Fruit fly (Drosophila melanogaster) whole organism, embryonic: ENCODE data around the gene CkIIalpha-i3.
A peak's percentile ranks its signal among the peaks of the same experiment; 100 is the strongest.

Experiments
- Bdp1 ChIP-seq: fragments of 200-800 bp; sonication (Bioruptor generic); optimal IDR thresholded peaks from 3 replicates; lab custom pipeline; 2016; ENCODE audit warnings: missing biosample characterization, missing genetic modification characterization
- CG10267 ChIP-seq: fragments of 200-800 bp; sonication (Bioruptor generic); optimal IDR thresholded peaks from 2 replicates; lab custom pipeline; 2018; ENCODE audit warnings: missing biosample characterization, mild to moderate bottlenecking, missing genetic modification characterization, moderate library complexity
- CG10654 ChIP-seq: fragments of 200-800 bp; sonication (Bioruptor generic); optimal IDR thresholded peaks from 2 replicates; lab custom pipeline; 2016; ENCODE audit warnings: missing biosample characterization, missing genetic modification characterization
- CG11085 ChIP-seq: fragments of 200-800 bp; sonication (Bioruptor generic); IDR thresholded peaks from 2 replicates; pipeline ENCODE4 v1.3.6; 2022; ENCODE audit warnings: missing biosample characterization, missing genetic modification characterization
- CG11247 ChIP-seq: fragments of 200-800 bp; sonication (Bioruptor generic); IDR thresholded peaks from 2 replicates; pipeline ENCODE4 v1.3.6; 2022; ENCODE audit warnings: missing biosample characterization, missing genetic modification characterization
- CG11560 ChIP-seq: fragments of 200-800 bp; sonication (Bioruptor generic); IDR thresholded peaks from 3 replicates; pipeline ENCODE4 v1.3.6; 2022; ENCODE audit warnings: missing biosample characterization, missing genetic modification characterization
- CG12299 ChIP-seq: fragments of 200-800 bp; sonication (Bioruptor generic); optimal IDR thresholded peaks from 2 replicates; lab custom pipeline; 2018; ENCODE audit warnings: missing biosample characterization, mild to moderate bottlenecking, missing genetic modification characterization
- CG14050 ChIP-seq: fragments of 200-800 bp; sonication (Bioruptor generic); IDR thresholded peaks from 3 replicates; pipeline ENCODE4 v1.3.6; 2022; ENCODE audit warnings: missing biosample characterization, missing genetic modification characterization
- CG14441 ChIP-seq: fragments of 200-800 bp; sonication (Bioruptor generic); IDR thresholded peaks from 2 replicates; pipeline ENCODE4 v1.3.6; 2022; ENCODE audit warnings: missing biosample characterization, missing genetic modification characterization
- CG14860 ChIP-seq: fragments of 200-800 bp; sonication (Bioruptor generic); IDR thresholded peaks from 3 replicates; pipeline ENCODE4 v1.3.6; 2022; ENCODE audit warnings: missing biosample characterization, missing genetic modification characterization; ENCODE audit not compliant: partially characterized antibody
- CG15073 ChIP-seq: fragments of 200-800 bp; sonication (Bioruptor generic); optimal IDR thresholded peaks from 2 replicates; lab custom pipeline; 2016; ENCODE audit warnings: missing biosample characterization, missing genetic modification characterization
- CG1602 ChIP-seq: fragments of 200-800 bp; sonication (Bioruptor generic); optimal IDR thresholded peaks from 3 replicates; lab custom pipeline; 2016; ENCODE audit warnings: missing biosample characterization, missing genetic modification characterization
- CG16779 ChIP-seq: fragments of 200-800 bp; sonication (Bioruptor generic); IDR thresholded peaks from 2 replicates; pipeline ENCODE4 v1.3.6; 2022; ENCODE audit warnings: missing biosample characterization, missing genetic modification characterization
- CG3065 ChIP-seq: fragments of 200-800 bp; sonication (Bioruptor generic); optimal IDR thresholded peaks from 2 replicates; lab custom pipeline; 2016; ENCODE audit warnings: missing biosample characterization, missing genetic modification characterization
- CG33213 ChIP-seq: fragments of 200-800 bp; sonication (Bioruptor generic); optimal IDR thresholded peaks from 3 replicates; lab custom pipeline; 2016; ENCODE audit warnings: missing biosample characterization, missing genetic modification characterization
- CG4282 ChIP-seq: fragments of 200-800 bp; sonication (Bioruptor generic); optimal IDR thresholded peaks from 2 replicates; lab custom pipeline; 2016; ENCODE audit warnings: missing biosample characterization, missing genetic modification characterization
- CG4424 ChIP-seq: fragments of 200-800 bp; sonication (Bioruptor generic); optimal IDR thresholded peaks from 3 replicates; lab custom pipeline; 2016; ENCODE audit warnings: missing biosample characterization, missing genetic modification characterization
- CG4617 ChIP-seq: fragments of 200-800 bp; sonication (Bioruptor generic); optimal IDR thresholded peaks from 3 replicates; lab custom pipeline; 2016; ENCODE audit warnings: missing biosample characterization, missing genetic modification characterization, borderline replicate concordance
- CG4707 ChIP-seq: fragments of 200-800 bp; sonication (Bioruptor generic); optimal IDR thresholded peaks from 2 replicates; lab custom pipeline; 2018; ENCODE audit warnings: missing biosample characterization, mild to moderate bottlenecking, missing genetic modification characterization, moderate library complexity
- CG6854 ChIP-seq: fragments of 200-800 bp; sonication (Bioruptor generic); optimal IDR thresholded peaks from 3 replicates; lab custom pipeline; 2017; ENCODE audit warnings: missing biosample characterization, mild to moderate bottlenecking, missing genetic modification characterization
- CG8944 ChIP-seq: fragments of 200-800 bp; sonication (Bioruptor generic); optimal IDR thresholded peaks from 3 replicates; lab custom pipeline; 2016; ENCODE audit warnings: missing biosample characterization, missing genetic modification characterization
- CG9817 ChIP-seq: fragments of 200-800 bp; sonication (Bioruptor generic); optimal IDR thresholded peaks from 2 replicates; lab custom pipeline; 2018; ENCODE audit warnings: missing biosample characterization, mild to moderate bottlenecking, missing genetic modification characterization, moderate library complexity
- Dbx ChIP-seq: fragments of 200-800 bp; sonication (Bioruptor generic); IDR thresholded peaks from 3 replicates; pipeline ENCODE4 v1.3.6; 2022; ENCODE audit warnings: missing biosample characterization, missing genetic modification characterization
- Fer2 ChIP-seq: fragments of 200-800 bp; sonication (Bioruptor generic); optimal IDR thresholded peaks from 2 replicates; lab custom pipeline; 2018; ENCODE audit warnings: missing biosample characterization, mild to moderate bottlenecking, missing genetic modification characterization, moderate library complexity
- Jarid2 ChIP-seq: fragments of 200-800 bp; sonication (Bioruptor generic); optimal IDR thresholded peaks from 3 replicates; lab custom pipeline; 2017; ENCODE audit warnings: mild to moderate bottlenecking, missing biosample characterization, missing genetic modification reagents, missing genetic modification characterization
- Max ChIP-seq: fragments of 200-800 bp; sonication (Bioruptor generic); optimal IDR thresholded peaks from 2 replicates; lab custom pipeline; 2016; ENCODE audit warnings: missing biosample characterization, mild to moderate bottlenecking, missing genetic modification characterization
- NFAT ChIP-seq: fragments of 200-800 bp; sonication (Bioruptor generic); IDR thresholded peaks from 2 replicates; pipeline ENCODE4 v1.3.6; 2022; ENCODE audit warnings: missing biosample characterization, missing genetic modification characterization
- Nf-YC ChIP-seq: fragments of 200-800 bp; optimal IDR thresholded peaks from 3 replicates; lab custom pipeline; 2019; ENCODE audit warnings: missing biosample characterization, mild to moderate bottlenecking, missing genetic modification characterization, moderate library complexity
- PHDP ChIP-seq: fragments of 200-800 bp; sonication (Bioruptor generic); optimal IDR thresholded peaks from 3 replicates; lab custom pipeline; 2018; ENCODE audit warnings: missing biosample characterization, mild to moderate bottlenecking, missing genetic modification characterization, moderate library complexity
- caup ChIP-seq: fragments of 200-800 bp; sonication (Bioruptor generic); optimal IDR thresholded peaks from 3 replicates; lab custom pipeline; 2017; ENCODE audit warnings: missing biosample characterization, mild to moderate bottlenecking, missing genetic modification characterization, moderate library complexity; ENCODE audit not compliant: severe bottlenecking
- chif ChIP-seq, 2 experiments: fragments of 200-800 bp; sonication (Bioruptor generic); optimal IDR thresholded peaks; 3 replicates each; lab custom pipeline; 2016; ENCODE audit warnings: missing biosample characterization in 2 of 2, missing genetic modification characterization in 2 of 2
- disco-r ChIP-seq: fragments of 200-800 bp; sonication (Bioruptor generic); optimal IDR thresholded peaks from 2 replicates; lab custom pipeline; 2016; ENCODE audit warnings: missing biosample characterization, missing genetic modification characterization
- eve ChIP-seq, 2 experiments: fragments of >200 bp; optimal IDR thresholded peaks; 2 replicates each; lab custom pipeline; 2017; ENCODE audit warnings: missing biosample characterization in 2 of 2, missing genetic modification characterization in 2 of 2
- exex ChIP-seq: fragments of 200-800 bp; sonication (Bioruptor generic); optimal IDR thresholded peaks from 4 replicates; lab custom pipeline; 2018; ENCODE audit warnings: missing biosample characterization, mild to moderate bottlenecking, missing genetic modification characterization, moderate library complexity
- fd102C ChIP-seq: fragments of 200-800 bp; sonication (Bioruptor generic); optimal IDR thresholded peaks from 2 replicates; lab custom pipeline; 2018; ENCODE audit warnings: missing biosample characterization, mild to moderate bottlenecking, missing genetic modification characterization, moderate library complexity
- gce ChIP-seq: fragments of 200-800 bp; sonication (Bioruptor generic); IDR thresholded peaks from 3 replicates; pipeline ENCODE4 v1.3.6; 2022; ENCODE audit warnings: missing biosample characterization, missing genetic modification characterization
- gt ChIP-seq: fragments of 200-800 bp; sonication (Bioruptor generic); IDR thresholded peaks from 2 replicates; pipeline ENCODE4 v1.3.6; 2022; ENCODE audit warnings: missing biosample characterization, missing genetic modification characterization
- h ChIP-seq: fragments of >200 bp; optimal IDR thresholded peaks from 2 replicates; lab custom pipeline; 2017
- hb ChIP-seq: fragments of 200-800 bp; sonication (Bioruptor generic); IDR thresholded peaks from 3 replicates; pipeline ENCODE4 v1.3.6; 2022; ENCODE audit warnings: missing biosample characterization, missing genetic modification characterization; ENCODE audit not compliant: partially characterized antibody
- lola ChIP-seq, 3 experiments: fragments of >200 bp in 2 of 3; fragments of 200-800 bp in 1 of 3; sonication (Bioruptor generic) in 1 of 3; optimal IDR thresholded peaks; 2 replicates each; lab custom pipeline; 2017 to 2019; ENCODE audit warnings: missing biosample characterization in 3 of 3, missing genetic modification characterization in 3 of 3, mild to moderate bottlenecking in 1 of 3, moderate library complexity in 1 of 3
- otp ChIP-seq: fragments of 200-800 bp; sonication (Bioruptor generic); IDR thresholded peaks from 3 replicates; pipeline ENCODE4, ENCODE4 v1.3.6; 2022; ENCODE audit warnings: missing biosample characterization, missing genetic modification characterization
- pita ChIP-seq: fragments of 200-800 bp; sonication (Bioruptor generic); optimal IDR thresholded peaks from 2 replicates; lab custom pipeline; 2017; ENCODE audit warnings: missing biosample characterization, mild to moderate bottlenecking, missing genetic modification characterization
- prd ChIP-seq, 3 experiments: fragments of >200 bp in 2 of 3; fragments of 200-800 bp in 1 of 3; sonication (Bioruptor generic) in 1 of 3; optimal IDR thresholded peaks in 2 of 3; IDR thresholded peaks in 1 of 3; 2 replicates in 2 of 3; 3 replicates in 1 of 3; pipeline versions ENCODE4 v1.3.6 to Lab custom; 2017 to 2022; ENCODE audit warnings: missing biosample characterization in 1 of 3, missing genetic modification characterization in 1 of 3
- pum ChIP-seq: fragments of 200-800 bp; sonication (Bioruptor generic); optimal IDR thresholded peaks from 2 replicates; lab custom pipeline; 2016; ENCODE audit warnings: missing biosample characterization, missing genetic modification characterization
- pzg ChIP-seq: fragments of 200-800 bp; sonication (Bioruptor generic); optimal IDR thresholded peaks from 3 replicates; lab custom pipeline; 2018; ENCODE audit warnings: missing biosample characterization, mild to moderate bottlenecking, missing genetic modification characterization, moderate library complexity
- sr ChIP-seq: fragments of 200-800 bp; sonication (Bioruptor generic); IDR thresholded peaks from 3 replicates; pipeline ENCODE4 v1.3.6; 2022; ENCODE audit warnings: missing biosample characterization, missing genetic modification characterization
- vvl ChIP-seq: fragments of 200-800 bp; sonication (Bioruptor generic); IDR thresholded peaks from 2 replicates; pipeline ENCODE4 v1.3.6; 2022; ENCODE audit warnings: missing biosample characterization, missing genetic modification characterization
- wek ChIP-seq: fragments of 200-800 bp; sonication (Bioruptor generic); optimal IDR thresholded peaks from 3 replicates; lab custom pipeline; 2018; ENCODE audit warnings: missing biosample characterization, mild to moderate bottlenecking, missing genetic modification characterization, moderate library complexity
- zf30C ChIP-seq: fragments of 200-800 bp; sonication (Bioruptor generic); optimal IDR thresholded peaks from 3 replicates; lab custom pipeline; 2018; ENCODE audit warnings: missing biosample characterization, mild to moderate bottlenecking, missing genetic modification characterization

The CkIIalpha-i3 gene

dm6 chr3L:696404-697054, 13.9 kb downstream of the CkIIalpha-i3 start (continued):
- TF ChIP-seq gt (GFP tag; lab: Robert Waterston, UW) (peak; percentile 86), CG1602 (GFP tag; lab: Kevin White, UChicago) (peak; percentile 90), exex (tag; lab: Kevin White, UChicago) (peak; percentile 70), vvl (GFP tag; lab: Robert Waterston, UW) (peak; percentile 98), hb (GFP tag; lab: Robert Waterston, UW) (no peak), Bdp1 (peak; percentile 67), NFAT (GFP tag; lab: Robert Waterston, UW) (peak; percentile 89), disco-r (no peak), CG11085 (GFP tag; lab: Robert Waterston, UW) (peak; percentile 85), CG8944 (GFP tag; lab: Kevin White, UChicago) (peak; percentile 59), CG14050 (peak; percentile 91), Jarid2 (GFP tag; lab: Kevin White, UChicago) (peak; percentile 82), pita (GFP tag; lab: Kevin White, UChicago) (no peak), CG14441 (GFP tag; lab: Robert Waterston, UW) (peak; percentile 96), CG14860 (no peak), CG10654 (peak; percentile 89), otp (GFP tag; lab: Robert Waterston, UW) (peak; percentile 95), CG12299 (tag; lab: Kevin White, UChicago) (peak; percentile 92), zf30C (GFP tag; lab: Kevin White, UChicago) (no peak), fd102C (peak; percentile 73), prd (optimal IDR thresholded peaks at IDR 0.05; lab: Kevin White, UChicago) (no peak), prd (GFP tag; IDR thresholded peaks at IDR 0.05; lab: Robert Waterston, UW) (peak; percentile 98), PHDP (tag; lab: Kevin White, UChicago) (peak; percentile 96), CG4424 (GFP tag; lab: Kevin White, UChicago) (peak; percentile 96), wek (peak; percentile 76), Fer2 (peak; percentile 86), gce (GFP tag; lab: Robert Waterston, UW) (peak; percentile 94), sr (GFP tag; lab: Robert Waterston, UW) (peak; percentile 83), Nf-YC (tag; lab: Kevin White, UChicago) (peak; percentile 77), CG15073 (GFP tag; lab: Kevin White, UChicago) (peak; percentile 29), CG11247 (GFP tag; lab: Robert Waterston, UW) (peak; percentile 94), CG10267 (tag; lab: Kevin White, UChicago) (peak; percentile 94), CG11560 (tag; lab: Robert Waterston, UW) (peak; percentile 86), h (lab: Kevin White, UChicago) (no peak), CG4282 (GFP tag; lab: Kevin White, UChicago) (no peak), CG3065 (GFP tag; lab: Kevin White, UChicago) (peak; percentile 81), CG16779 (peak; percentile 85), lola (GFP tag; optimal IDR thresholded peaks at IDR 0.05; lab: Kevin White, UChicago) (peak in 1 of 3 experiments; percentile 97), eve (GFP tag; optimal IDR thresholded peaks at IDR 0.05; lab: Kevin White, UChicago) (no peak), pum (peak; percentile 64), CG4617 (GFP tag; lab: Kevin White, UChicago) (peak; percentile 80), CG6854 (GFP tag; lab: Kevin White, UChicago) (peak; percentile 96), caup (GFP tag; lab: Kevin White, UChicago) (peak; percentile 96), Max (GFP tag; lab: Kevin White, UChicago) (peak; percentile 93), chif (GFP tag; optimal IDR thresholded peaks at IDR 0.05; lab: Kevin White, UChicago) (peak in 1 of 2 experiments; percentile 64), pzg (GFP tag; lab: Kevin White, UChicago) (peak; percentile 4), Dbx (GFP tag; lab: Robert Waterston, UW) (peak; percentile 94), CG9817 (peak; percentile 93), CG4707 (peak; percentile 89), CG33213 (GFP tag; lab: Kevin White, UChicago) (peak; percentile 62)
